Worm (Caenorhabditis elegans) whole organism, L4 larva: ENCODE data around the gene CC8.3.

ENCODE experiments used
- F10B5.3 ChIP-seq: sonication (generic microtip); optimal IDR thresholded peaks from 2 replicates; lab custom pipeline; 2016; ENCODE audit warnings: mild to moderate bottlenecking, missing genetic modification characterization, missing compliant biosample characterization
- F37D6.2 ChIP-seq: sonication (generic microtip); optimal IDR thresholded peaks from 2 replicates; lab custom pipeline; 2016; ENCODE audit warnings: mild to moderate bottlenecking, missing genetic modification characterization, missing compliant biosample characterization
- R02D3.7 ChIP-seq: fragments of 150-350 bp; sonication (generic microtip); optimal IDR thresholded peaks from 3 replicates; lab custom pipeline; 2014; ENCODE audit warnings: missing biosample characterization, missing genetic modification characterization
- Y105C5A.15 ChIP-seq: fragments of 200-800 bp; sonication (Bioruptor generic); IDR thresholded peaks from 2 replicates; pipeline ENCODE4 v1.3.6; 2022; ENCODE audit warnings: missing genetic modification characterization, missing compliant biosample characterization
- Y48G9A.11 ChIP-seq: fragments of 200-800 bp; sonication (Bioruptor generic); IDR thresholded peaks from 2 replicates; pipeline ENCODE4 v1.3.6; 2022; ENCODE audit warnings: missing genetic modification reagents, missing genetic modification characterization, missing compliant biosample characterization
- arid-1 ChIP-seq: fragments of 200-800 bp; sonication (Bioruptor generic); conservative IDR thresholded peaks from 2 replicates; pipeline ENCODE4 v1.3.6; 2022; ENCODE audit warnings: missing genetic modification reagents, missing genetic modification characterization, missing compliant biosample characterization
- ceh-20 ChIP-seq: fragments of 200-800 bp; sonication (Bioruptor generic); IDR thresholded peaks from 2 replicates; pipeline ENCODE4 v1.3.6; 2022; ENCODE audit warnings: missing genetic modification reagents, missing genetic modification characterization, missing compliant biosample characterization
- ceh-82 ChIP-seq: sonication (generic microtip); optimal IDR thresholded peaks from 2 replicates; lab custom pipeline; 2017; ENCODE audit warnings: missing biosample characterization, missing genetic modification characterization
- cey-2 ChIP-seq: sonication (generic microtip); optimal IDR thresholded peaks from 3 replicates; lab custom pipeline; 2017; ENCODE audit warnings: missing genetic modification characterization, mild to moderate bottlenecking, missing compliant biosample characterization, antibody characterized with exemption, borderline replicate concordance; ENCODE audit not compliant: insufficient read depth
- daf-16 ChIP-seq, 3 experiments: sonication (generic microtip); optimal IDR thresholded peaks; 2 replicates each; lab custom pipeline; 2016 to 2017; ENCODE audit warnings: missing genetic modification characterization in 3 of 3, missing genetic modification reagents in 3 of 3, mild to moderate bottlenecking in 2 of 3, missing compliant biosample characterization in 2 of 3, missing biosample characterization in 1 of 3, moderate library complexity in 1 of 3
- dmd-6 ChIP-seq: fragments of 200-800 bp; sonication (Bioruptor generic); IDR thresholded peaks from 2 replicates; pipeline ENCODE4 v1.3.6; 2022; ENCODE audit warnings: missing genetic modification reagents, missing genetic modification characterization, missing compliant biosample characterization
- dmd-9 ChIP-seq: fragments of 200-800 bp; sonication (Bioruptor generic); IDR thresholded peaks from 2 replicates; pipeline ENCODE4 v1.3.6; 2022; ENCODE audit warnings: missing genetic modification reagents, missing genetic modification characterization, missing compliant biosample characterization
- egl-27 ChIP-seq: sonication (generic microtip); optimal IDR thresholded peaks from 3 replicates; lab custom pipeline; 2017; ENCODE audit warnings: missing biosample characterization, missing genetic modification reagents, missing genetic modification characterization
- hif-1 ChIP-seq, 2 experiments: sonication (generic microtip); optimal IDR thresholded peaks; 2 replicates each; lab custom pipeline; 2016 to 2017; ENCODE audit warnings: missing compliant biosample characterization in 2 of 2, missing genetic modification characterization in 2 of 2, missing genetic modification reagents in 2 of 2, missing genotype in 2 of 2, mild to moderate bottlenecking in 1 of 2
- hlh-11 ChIP-seq: fragments of 200-800 bp; sonication (Bioruptor generic); optimal IDR thresholded peaks from 2 replicates; lab custom pipeline; 2018; ENCODE audit warnings: mild to moderate bottlenecking, missing genetic modification characterization, missing compliant biosample characterization
- hlh-30 ChIP-seq: sonication (generic microtip); optimal IDR thresholded peaks from 2 replicates; lab custom pipeline; 2017; ENCODE audit warnings: antibody characterized with exemption, mild to moderate bottlenecking, missing genetic modification characterization, missing compliant biosample characterization; ENCODE audit not compliant: insufficient read depth
- jun-1 ChIP-seq: fragments of 150-350 bp; optimal IDR thresholded peaks from 2 replicates; lab custom pipeline; 2014; ENCODE audit warnings: missing biosample characterization, missing genetic modification reagents, missing genetic modification characterization
- lim-7 ChIP-seq: fragments of 200-800 bp; sonication (Bioruptor generic); IDR thresholded peaks from 2 replicates; pipeline ENCODE4 v1.3.6; 2022; ENCODE audit warnings: missing genetic modification characterization, missing compliant biosample characterization
- lin-13 ChIP-seq: fragments of 150-350 bp; optimal IDR thresholded peaks from 2 replicates; lab custom pipeline; 2014; ENCODE audit warnings: missing biosample characterization, missing genetic modification reagents, missing genetic modification characterization
- lin-29 ChIP-seq: fragments of 200-800 bp; sonication (Bioruptor generic); IDR thresholded peaks from 2 replicates; pipeline ENCODE4 v1.3.6; 2022; ENCODE audit warnings: missing genetic modification reagents, missing genetic modification characterization, missing compliant biosample characterization
- lin-38 ChIP-seq: fragments of 200-800 bp; sonication (Bioruptor generic); IDR thresholded peaks from 2 replicates; pipeline ENCODE4 v1.3.6; 2022; ENCODE audit warnings: missing genetic modification reagents, missing genetic modification characterization, missing compliant biosample characterization
- lsy-2 ChIP-seq, 2 experiments: fragments of 150-350 bp in 1 of 2; sonication (generic microtip) in 1 of 2; optimal IDR thresholded peaks; 2 replicates each; lab custom pipeline; 2014 to 2017; ENCODE audit warnings: missing biosample characterization in 2 of 2, missing genetic modification characterization in 2 of 2
- madf-9 ChIP-seq: fragments of 200-800 bp; sonication (Bioruptor generic); conservative IDR thresholded peaks from 2 replicates; pipeline ENCODE4 v1.3.6; 2022; ENCODE audit warnings: missing genetic modification reagents, missing genetic modification characterization, missing compliant biosample characterization
- mdl-1 ChIP-seq, 2 experiments: fragments of 150-350 bp in 1 of 2; sonication (generic microtip) in 1 of 2; optimal IDR thresholded peaks; 2 replicates each; lab custom pipeline; 2014 to 2017; ENCODE audit warnings: missing biosample characterization in 2 of 2, missing genetic modification characterization in 2 of 2
- mxl-2 ChIP-seq: fragments of 200-800 bp; sonication (Bioruptor generic); conservative IDR thresholded peaks from 2 replicates; pipeline ENCODE4 v1.3.6; 2022; ENCODE audit warnings: missing genetic modification reagents, missing genetic modification characterization, missing compliant biosample characterization
- mxl-3 ChIP-seq: fragments of 200-800 bp; sonication (Bioruptor generic); optimal IDR thresholded peaks from 2 replicates; lab custom pipeline; 2018; ENCODE audit warnings: mild to moderate bottlenecking, missing genetic modification characterization, missing compliant biosample characterization
- nhr-111 ChIP-seq: fragments of 200-800 bp; sonication (Bioruptor generic); optimal IDR thresholded peaks from 2 replicates; lab custom pipeline; 2018; ENCODE audit warnings: mild to moderate bottlenecking, missing genetic modification characterization, missing compliant biosample characterization
- nhr-237 ChIP-seq: sonication (generic microtip); optimal IDR thresholded peaks from 2 replicates; lab custom pipeline; 2017; ENCODE audit warnings: missing biosample characterization, missing genetic modification characterization
- nhr-25 ChIP-seq: sonication (generic microtip); optimal IDR thresholded peaks from 2 replicates; lab custom pipeline; 2017; ENCODE audit warnings: missing genetic modification characterization, mild to moderate bottlenecking, missing compliant biosample characterization, antibody characterized with exemption, moderate library complexity, borderline replicate concordance; ENCODE audit not compliant: insufficient read depth
- nhr-28 ChIP-seq: fragments of 150-350 bp; optimal IDR thresholded peaks from 2 replicates; lab custom pipeline; 2014; ENCODE audit warnings: missing biosample characterization, missing genetic modification characterization
- nhr-41 ChIP-seq: fragments of 200-800 bp; sonication (Bioruptor generic); IDR thresholded peaks from 2 replicates; pipeline ENCODE4 v1.3.6; 2022; ENCODE audit warnings: missing genetic modification reagents, missing genetic modification characterization, missing compliant biosample characterization
- nhr-48 ChIP-seq: sonication (generic microtip); optimal IDR thresholded peaks from 2 replicates; lab custom pipeline; 2016; ENCODE audit warnings: mild to moderate bottlenecking, missing genetic modification characterization, missing compliant biosample characterization
- pha-4 ChIP-seq, 2 experiments: fragments of 150-350 bp in 1 of 2; fragments of 200-800 bp in 1 of 2; sonication (Bioruptor generic) in 1 of 2; IDR thresholded peaks in 1 of 2; optimal IDR thresholded peaks in 1 of 2; 2 replicates each; pipeline versions ENCODE4 v1.3.6 to Lab custom; 2014 to 2022; ENCODE audit warnings: missing genetic modification characterization in 2 of 2, missing genetic modification reagents in 2 of 2, missing biosample characterization in 1 of 2, missing compliant biosample characterization in 1 of 2
- spr-1 ChIP-seq: sonication (generic microtip); optimal IDR thresholded peaks from 2 replicates; lab custom pipeline; 2016; ENCODE audit warnings: mild to moderate bottlenecking, missing genetic modification characterization, missing compliant biosample characterization
- spr-3 ChIP-seq: fragments of 200-800 bp; sonication (Bioruptor generic); optimal IDR thresholded peaks from 2 replicates; lab custom pipeline; 2018; ENCODE audit warnings: mild to moderate bottlenecking, missing genetic modification characterization, missing compliant biosample characterization
- ztf-11 ChIP-seq: fragments of 150-350 bp; optimal IDR thresholded peaks from 2 replicates; lab custom pipeline; 2014; ENCODE audit warnings: missing biosample characterization, missing genetic modification characterization

The CC8.3 gene

ce11 chrIV:3653420-3653823, 11.3 kb upstream of the CC8.3 start (continued):
- no peak for TF ChIP-seq Y48G9A.11 (GFP tag; lab: Robert Waterston, UW)
- TF ChIP-seq ceh-82 (tag; lab: Kevin White, UChicago): no peak
- no peak for TF ChIP-seq dmd-9 (GFP tag; lab: Robert Waterston, UW)
- TF ChIP-seq nhr-237 (tag; lab: Kevin White, UChicago): no peak
- TF ChIP-seq Y105C5A.15 (GFP tag; lab: Robert Waterston, UW): no peak
- no peak for TF ChIP-seq nhr-41 (GFP tag; lab: Robert Waterston, UW)
- TF ChIP-seq mdl-1 (tag; optimal IDR thresholded peaks at IDR 0.05; lab: Kevin White, UChicago): peak; percentile 55 to 81
- no peak for TF ChIP-seq arid-1 (GFP tag; lab: Robert Waterston, UW)
- no peak for TF ChIP-seq lin-29 (GFP tag; lab: Robert Waterston, UW)
- TF ChIP-seq spr-3 (GFP tag; lab: Kevin White, UChicago): no peak
- no peak for TF ChIP-seq ztf-11 (tag; lab: Kevin White, UChicago)
- no peak for TF ChIP-seq lin-38 (GFP tag; lab: Robert Waterston, UW)
- TF ChIP-seq R02D3.7 (tag; lab: Kevin White, UChicago): no peak

DNA sequence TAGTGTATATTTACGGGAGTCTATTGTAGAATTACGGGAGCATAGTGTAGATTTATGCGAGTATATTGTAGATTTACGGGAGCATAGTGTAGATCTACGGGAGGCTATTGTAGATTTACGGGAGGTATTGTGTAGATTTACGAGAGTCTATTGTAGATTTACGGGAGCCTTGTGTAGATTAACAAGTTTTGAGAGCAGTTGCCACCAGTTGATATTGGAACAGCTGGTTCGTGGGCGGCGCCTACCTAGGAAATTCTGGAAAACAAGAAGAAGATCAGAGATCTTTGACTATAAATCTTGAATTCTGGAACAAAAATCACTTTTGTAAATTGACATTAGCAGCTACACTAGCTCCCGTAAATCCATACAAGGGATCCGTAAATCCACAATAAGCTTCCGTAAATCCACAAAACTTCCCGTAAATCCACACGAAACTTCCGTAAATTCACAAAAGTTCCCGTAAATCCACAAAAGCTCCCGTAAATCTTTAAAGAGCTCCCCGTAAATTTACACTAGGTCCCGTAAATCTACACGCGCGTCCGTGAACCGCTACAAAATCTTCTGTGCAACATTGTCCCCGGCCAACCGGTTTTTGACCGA, 10.8 kb upstream of the CC8.3 start:
- TF ChIP-seq nhr-111 (GFP tag; lab: Kevin White, UChicago) (no peak), pha-4 (GFP tag; IDR thresholded peaks at IDR 0.05; lab: Robert Waterston, UW) (no peak), pha-4 (tag; optimal IDR thresholded peaks at IDR 0.05; lab: Kevin White, UChicago) (no peak), nhr-25 (tag; lab: Kevin White, UChicago) (no peak)

ce11 chrIV:3652223-3652622, 10.1 kb upstream of the CC8.3 start:
- TF ChIP-seq jun-1 (tag; lab: Kevin White, UChicago) (no peak), nhr-28 (tag; lab: Kevin White, UChicago) (peak; percentile 70), mdl-1 (tag; optimal IDR thresholded peaks at IDR 0.05; lab: Kevin White, UChicago) (peak in 1 of 2 experiments; percentile 71), mxl-2 (GFP tag; lab: Robert Waterston, UW) (peak; percentile 90), daf-16 (GFP tag; optimal IDR thresholded peaks at IDR 0.05; lab: Kevin White, UChicago) (no peak), daf-16 (tag; optimal IDR thresholded peaks at IDR 0.05; lab: Kevin White, UChicago) (peak; percentile 27), mxl-3 (GFP tag; lab: Kevin White, UChicago) (peak; percentile 59), F37D6.2 (no peak), nhr-48 (tag; lab: Kevin White, UChicago) (peak; percentile 90), lin-13 (no peak), lsy-2 (tag; optimal IDR thresholded peaks at IDR 0.05; lab: Kevin White, UChicago) (peak in 1 of 2 experiments; percentile 21), lim-7 (no peak), egl-27 (tag; lab: Kevin White, UChicago) (no peak), lin-38 (GFP tag; lab: Robert Waterston, UW) (no peak), spr-3 (GFP tag; lab: Kevin White, UChicago) (no peak), hlh-11 (tag; lab: Kevin White, UChicago) (peak; percentile 73), hif-1 (tag; optimal IDR thresholded peaks at IDR 0.05; lab: Kevin White, UChicago) (peak in 1 of 2 experiments; percentile 39), cey-2 (peak; percentile 8), madf-9 (GFP tag; lab: Robert Waterston, UW) (no peak), dmd-6 (GFP tag; lab: Robert Waterston, UW) (peak; percentile 60), spr-1 (peak; percentile 18), hlh-30 (tag; lab: Kevin White, UChicago) (peak; percentile 72), pha-4 (GFP tag; IDR thresholded peaks at IDR 0.05; lab: Robert Waterston, UW) (no peak), pha-4 (tag; optimal IDR thresholded peaks at IDR 0.05; lab: Kevin White, UChicago) (no peak), ceh-20 (GFP tag; lab: Robert Waterston, UW) (0 out of 2 replicates have a peak, but pooled peaks have one; percentile 38), F10B5.3 (no peak)
